Worm (Caenorhabditis elegans) whole organism, L2 larva: ENCODE results near the gene str-15.

Experiments used
- ZK546.5 ChIP-seq: sonication (generic microtip); optimal IDR thresholded peaks from 2 replicates; lab custom pipeline; 2017; ENCODE audit warnings: missing biosample characterization, missing genetic modification characterization
- aly-2 ChIP-seq: fragments of 150-350 bp; optimal IDR thresholded peaks from 2 replicates; lab custom pipeline; 2014; ENCODE audit warnings: missing biosample characterization, missing genetic modification characterization
- nhr-10 ChIP-seq: sonication (generic microtip); optimal IDR thresholded peaks from 2 replicates; lab custom pipeline; 2017; ENCODE audit warnings: missing biosample characterization, missing genetic modification characterization
- nhr-25 ChIP-seq: fragments of 150-350 bp; sonication (generic microtip); optimal IDR thresholded peaks from 3 replicates; lab custom pipeline; 2014; ENCODE audit warnings: missing biosample characterization, missing genetic modification characterization
- nhr-6 ChIP-seq: fragments of 150-350 bp; optimal IDR thresholded peaks from 2 replicates; lab custom pipeline; 2014; ENCODE audit warnings: missing biosample characterization, missing genetic modification characterization
- ztf-4 ChIP-seq: fragments of 150-350 bp; optimal IDR thresholded peaks from 2 replicates; lab custom pipeline; 2014; ENCODE audit warnings: missing biosample characterization, missing genetic modification characterization

ce11 chrV:16483681-16484080, 25.1 kb upstream of the str-15 start, which contains the start of gene srh-139:
- TF ChIP-seq nhr-25 (tag; lab: Kevin White, UChicago) (no peak), ztf-4 (no peak), aly-2 (no peak), ZK546.5 (no peak), nhr-10 (tag; lab: Kevin White, UChicago) (no peak), nhr-6 (tag; lab: Kevin White, UChicago) (no peak)
